Fruit fly (Drosophila melanogaster) whole organism, embryonic: ENCODE data around the gene CG17549.

Experiments used
- B-H1 ChIP-seq: fragments of 200-800 bp; sonication (Bioruptor generic); IDR thresholded peaks from 3 replicates; pipeline ENCODE4 v1.3.6; 2022; ENCODE audit warnings: missing biosample characterization, missing genetic modification characterization
- BtbVII ChIP-seq: fragments of 200-800 bp; sonication (Bioruptor generic); optimal IDR thresholded peaks from 3 replicates; lab custom pipeline; 2017; ENCODE audit warnings: missing biosample characterization, mild to moderate bottlenecking, missing genetic modification characterization
- CG10321 ChIP-seq: fragments of 200-800 bp; sonication (Bioruptor generic); IDR thresholded peaks from 2 replicates; pipeline ENCODE4 v1.3.6; 2022; ENCODE audit warnings: missing biosample characterization, missing genetic modification characterization
- CG10431 ChIP-seq: fragments of 200-800 bp; sonication (Bioruptor generic); optimal IDR thresholded peaks from 3 replicates; lab custom pipeline; 2018; ENCODE audit warnings: missing biosample characterization, mild to moderate bottlenecking, missing genetic modification characterization
- CG10654 ChIP-seq: fragments of 200-800 bp; sonication (Bioruptor generic); optimal IDR thresholded peaks from 2 replicates; lab custom pipeline; 2016; ENCODE audit warnings: missing biosample characterization, missing genetic modification characterization
- CG11398 ChIP-seq: fragments of 200-800 bp; sonication (Bioruptor generic); optimal IDR thresholded peaks from 2 replicates; lab custom pipeline; 2016; ENCODE audit warnings: missing biosample characterization, missing genetic modification characterization
- CG12071 ChIP-seq: fragments of 200-800 bp; sonication (Bioruptor generic); optimal IDR thresholded peaks from 3 replicates; lab custom pipeline; 2018; ENCODE audit warnings: missing biosample characterization, mild to moderate bottlenecking, missing genetic modification characterization
- CG1233 ChIP-seq: fragments of 200-800 bp; sonication (Bioruptor generic); optimal IDR thresholded peaks from 4 replicates; lab custom pipeline; 2018; ENCODE audit warnings: missing biosample characterization, mild to moderate bottlenecking, missing genetic modification characterization
- CG13894 ChIP-seq: fragments of 200-800 bp; sonication (Bioruptor generic); optimal IDR thresholded peaks from 3 replicates; lab custom pipeline; 2018; ENCODE audit warnings: missing biosample characterization, mild to moderate bottlenecking, missing genetic modification characterization, moderate library complexity
- CG1602 ChIP-seq: fragments of 200-800 bp; sonication (Bioruptor generic); optimal IDR thresholded peaks from 3 replicates; lab custom pipeline; 2016; ENCODE audit warnings: missing biosample characterization, missing genetic modification characterization
- CG16863 ChIP-seq: fragments of 200-800 bp; sonication (Bioruptor generic); optimal IDR thresholded peaks from 3 replicates; lab custom pipeline; 2016; ENCODE audit warnings: missing biosample characterization, missing genetic modification characterization
- CG17802 ChIP-seq: fragments of 200-800 bp; sonication (Bioruptor generic); optimal IDR thresholded peaks from 2 replicates; lab custom pipeline; 2018; ENCODE audit warnings: missing biosample characterization, mild to moderate bottlenecking, missing genetic modification characterization, moderate library complexity
- CG2678 ChIP-seq: fragments of 200-800 bp; sonication (Bioruptor generic); optimal IDR thresholded peaks from 3 replicates; lab custom pipeline; 2019; ENCODE audit warnings: missing biosample characterization, mild to moderate bottlenecking, missing genetic modification characterization, moderate library complexity
- CG2889 ChIP-seq: fragments of 200-800 bp; sonication (Bioruptor generic); IDR thresholded peaks from 3 replicates; pipeline ENCODE4 v1.3.6; 2022; ENCODE audit warnings: missing biosample characterization, missing genetic modification characterization
- CG30431 ChIP-seq: fragments of 200-800 bp; sonication (Bioruptor generic); optimal IDR thresholded peaks from 2 replicates; lab custom pipeline; 2017; ENCODE audit warnings: missing biosample characterization, missing genetic modification characterization
- CG4282 ChIP-seq: fragments of 200-800 bp; sonication (Bioruptor generic); optimal IDR thresholded peaks from 2 replicates; lab custom pipeline; 2016; ENCODE audit warnings: missing biosample characterization, missing genetic modification characterization
- CG4328 ChIP-seq: fragments of 200-800 bp; sonication (Bioruptor generic); optimal IDR thresholded peaks from 3 replicates; lab custom pipeline; 2017; ENCODE audit warnings: missing biosample characterization, missing genetic modification reagents, missing genetic modification characterization
- CG4730 ChIP-seq: fragments of 200-800 bp; sonication (Bioruptor generic); IDR thresholded peaks from 2 replicates; pipeline ENCODE4 v1.3.6; 2022; ENCODE audit warnings: missing biosample characterization, missing genetic modification characterization
- CG4854 ChIP-seq: fragments of 200-800 bp; sonication (Bioruptor generic); optimal IDR thresholded peaks from 2 replicates; lab custom pipeline; 2016; ENCODE audit warnings: missing biosample characterization, missing genetic modification characterization, inconsistent platforms
- CG6654 ChIP-seq: fragments of 200-800 bp; sonication (Bioruptor generic); optimal IDR thresholded peaks from 2 replicates; lab custom pipeline; 2017; ENCODE audit warnings: missing biosample characterization, mild to moderate bottlenecking, missing genetic modification characterization
- CG6765 ChIP-seq: fragments of 200-800 bp; sonication (Bioruptor generic); optimal IDR thresholded peaks from 3 replicates; lab custom pipeline; 2017; ENCODE audit warnings: missing biosample characterization, mild to moderate bottlenecking, missing genetic modification characterization
- Camta ChIP-seq: fragments of 200-800 bp; sonication (Bioruptor generic); optimal IDR thresholded peaks from 2 replicates; lab custom pipeline; 2016; ENCODE audit warnings: missing biosample characterization, missing genetic modification characterization
- Drgx ChIP-seq: fragments of 200-800 bp; sonication (Bioruptor generic); IDR thresholded peaks from 2 replicates; pipeline ENCODE4 v1.3.6; 2022; ENCODE audit warnings: missing biosample characterization, missing genetic modification characterization
- E2f1 ChIP-seq: fragments of 200-800 bp; sonication (Bioruptor generic); IDR thresholded peaks from 2 replicates; pipeline ENCODE4 v1.3.6; 2022; ENCODE audit warnings: missing biosample characterization, missing genetic modification characterization
- Fer3 ChIP-seq: fragments of 200-800 bp; sonication (Bioruptor generic); optimal IDR thresholded peaks from 2 replicates; lab custom pipeline; 2018; ENCODE audit warnings: missing biosample characterization, mild to moderate bottlenecking, missing genetic modification characterization, moderate library complexity
- Gsc ChIP-seq: fragments of 200-800 bp; sonication (Bioruptor generic); IDR thresholded peaks from 2 replicates; pipeline ENCODE4 v1.3.6; 2022; ENCODE audit warnings: missing biosample characterization, missing genetic modification characterization
- HLH3B ChIP-seq: fragments of 200-800 bp; sonication (Bioruptor generic); IDR thresholded peaks from 2 replicates; pipeline ENCODE4 v1.3.6; 2022; ENCODE audit warnings: missing biosample characterization, missing genetic modification characterization
- Hmx ChIP-seq: fragments of 200-800 bp; sonication (Bioruptor generic); optimal IDR thresholded peaks from 2 replicates; lab custom pipeline; 2016; ENCODE audit warnings: missing biosample characterization, missing genetic modification characterization
- Lhr ChIP-seq: fragments of 200-800 bp; sonication (Bioruptor generic); optimal IDR thresholded peaks from 3 replicates; lab custom pipeline; 2017; ENCODE audit warnings: mild to moderate bottlenecking, missing biosample characterization, missing genetic modification reagents, missing genetic modification characterization
- NC2α ChIP-seq: fragments of 200-800 bp; sonication (Bioruptor generic); optimal IDR thresholded peaks from 2 replicates; lab custom pipeline; 2016; ENCODE audit warnings: missing biosample characterization, missing genetic modification characterization
- NK7.1 ChIP-seq: fragments of 200-800 bp; sonication (Bioruptor generic); optimal IDR thresholded peaks from 3 replicates; lab custom pipeline; 2016; ENCODE audit warnings: missing biosample characterization, missing genetic modification characterization
- Opbp ChIP-seq: fragments of 200-800 bp; sonication (Bioruptor generic); IDR thresholded peaks from 3 replicates; pipeline ENCODE4 v1.3.6; 2022; ENCODE audit warnings: missing biosample characterization, missing genetic modification characterization; ENCODE audit not compliant: partially characterized antibody
- Sox100B ChIP-seq: fragments of 200-800 bp; sonication (Bioruptor generic); optimal IDR thresholded peaks from 3 replicates; lab custom pipeline; 2018; ENCODE audit warnings: missing biosample characterization, mild to moderate bottlenecking, missing genetic modification characterization
- Stat92E ChIP-seq, 3 experiments: fragments of >200 bp in 2 of 3; fragments of 200-800 bp in 1 of 3; sonication (Bioruptor generic) in 1 of 3; optimal IDR thresholded peaks; 2 replicates each; lab custom pipeline; 2017 to 2019; ENCODE audit warnings: missing biosample characterization in 3 of 3, missing genetic modification characterization in 3 of 3, mild to moderate bottlenecking in 1 of 3, moderate library complexity in 1 of 3
- amos ChIP-seq: fragments of 200-800 bp; sonication (Bioruptor generic); IDR thresholded peaks from 2 replicates; pipeline ENCODE4 v1.3.6; 2022; ENCODE audit warnings: missing biosample characterization, missing genetic modification characterization; ENCODE audit not compliant: partially characterized antibody
- bowl ChIP-seq: fragments of 200-800 bp; sonication (Bioruptor generic); IDR thresholded peaks from 2 replicates; pipeline ENCODE4 v1.3.6; 2022; ENCODE audit warnings: missing biosample characterization, missing genetic modification characterization
- corto ChIP-seq: fragments of 200-800 bp; sonication (Bioruptor generic); optimal IDR thresholded peaks from 2 replicates; lab custom pipeline; 2016; ENCODE audit warnings: missing biosample characterization, mild to moderate bottlenecking, missing genetic modification characterization, moderate library complexity
- dimm ChIP-seq: fragments of 200-800 bp; sonication (Bioruptor generic); IDR thresholded peaks from 2 replicates; pipeline ENCODE4 v1.3.6; 2022; ENCODE audit warnings: missing biosample characterization, missing genetic modification characterization
- ems ChIP-seq: fragments of 200-800 bp; sonication (Bioruptor generic); optimal IDR thresholded peaks from 3 replicates; lab custom pipeline; 2016; ENCODE audit warnings: missing biosample characterization, missing genetic modification characterization
- gem ChIP-seq: fragments of 200-800 bp; sonication (Bioruptor generic); optimal IDR thresholded peaks from 2 replicates; lab custom pipeline; 2019; ENCODE audit warnings: missing biosample characterization, mild to moderate bottlenecking, missing genetic modification characterization, moderate library complexity
- grau ChIP-seq: fragments of 200-800 bp; optimal IDR thresholded peaks from 3 replicates; lab custom pipeline; 2019; ENCODE audit warnings: missing biosample characterization, mild to moderate bottlenecking, missing genetic modification characterization, moderate library complexity
- ind ChIP-seq: fragments of 200-800 bp; sonication (Bioruptor generic); optimal IDR thresholded peaks from 3 replicates; lab custom pipeline; 2016; ENCODE audit warnings: missing biosample characterization, missing genetic modification characterization
- jing ChIP-seq: fragments of 200-800 bp; sonication (Bioruptor generic); optimal IDR thresholded peaks from 2 replicates; lab custom pipeline; 2018; ENCODE audit warnings: missing biosample characterization, mild to moderate bottlenecking, missing genetic modification characterization
- maf-S ChIP-seq: fragments of 200-800 bp; sonication (Bioruptor generic); optimal IDR thresholded peaks from 2 replicates; lab custom pipeline; 2016; ENCODE audit warnings: missing biosample characterization, missing genetic modification characterization
- peb ChIP-seq: fragments of 200-800 bp; sonication (Bioruptor generic); IDR thresholded peaks from 2 replicates; pipeline ENCODE4 v1.3.6; 2022; ENCODE audit warnings: missing biosample characterization, missing genetic modification characterization
- sima ChIP-seq: fragments of 200-800 bp; sonication (Bioruptor generic); optimal IDR thresholded peaks from 2 replicates; lab custom pipeline; 2016; ENCODE audit warnings: missing biosample characterization, missing genetic modification characterization
- sna ChIP-seq: fragments of 200-800 bp; sonication (Bioruptor generic); IDR thresholded peaks from 2 replicates; pipeline ENCODE4 v1.3.6; 2022; ENCODE audit warnings: missing biosample characterization, missing genetic modification characterization; ENCODE audit not compliant: partially characterized antibody
- stwl ChIP-seq: fragments of 200-800 bp; sonication (Bioruptor generic); optimal IDR thresholded peaks from 3 replicates; lab custom pipeline; 2018; ENCODE audit warnings: missing biosample characterization, mild to moderate bottlenecking, missing genetic modification characterization, moderate library complexity
- ttk ChIP-seq: fragments of 200-800 bp; sonication (Bioruptor generic); IDR thresholded peaks from 2 replicates; pipeline ENCODE4 v2.1.2; 2022; ENCODE audit warnings: missing biosample characterization, missing genetic modification characterization
- twi ChIP-seq: fragments of 200-800 bp; optimal IDR thresholded peaks from 2 replicates; lab custom pipeline; 2019; ENCODE audit warnings: missing biosample characterization, mild to moderate bottlenecking, missing genetic modification characterization, moderate library complexity
- zen2 ChIP-seq: fragments of 200-800 bp; sonication (Bioruptor generic); IDR thresholded peaks from 3 replicates; pipeline ENCODE4 v1.3.6; 2022; ENCODE audit warnings: missing biosample characterization, missing genetic modification characterization; ENCODE audit not compliant: partially characterized antibody

CG17549 gene

dm6 chr2L:19358017-19358471, 31.8 kb downstream of the CG17549 start (continued):
- TF ChIP-seq NC2α (GFP tag; lab: Kevin White, UChicago) = peak; percentile 43
- TF ChIP-seq CG4854 (GFP tag; lab: Kevin White, UChicago) = peak; percentile 23
- TF ChIP-seq sima = peak; percentile 39
- TF ChIP-seq Camta (GFP tag; lab: Kevin White, UChicago) = peak; percentile 23
- TF ChIP-seq peb (GFP tag; lab: Robert Waterston, UW) = no peak
- peak; percentile 75 for TF ChIP-seq gem (tag; lab: Kevin White, UChicago)
- TF ChIP-seq dimm (GFP tag; lab: Robert Waterston, UW) = no peak; the same call in 1 of the 2 replicates
- TF ChIP-seq CG13894 (tag; lab: Kevin White, UChicago) = no peak
- peak; percentile 21 for TF ChIP-seq ems
- TF ChIP-seq maf-S (GFP tag; lab: Kevin White, UChicago) = no peak
- TF ChIP-seq CG4282 (GFP tag; lab: Kevin White, UChicago) = no peak
- TF ChIP-seq HLH3B (GFP tag; lab: Robert Waterston, UW) = peak; percentile 66
- no peak for TF ChIP-seq NK7.1 (GFP tag; lab: Kevin White, UChicago)
- TF ChIP-seq CG4328 (GFP tag; lab: Kevin White, UChicago) = no peak
- TF ChIP-seq ind (GFP tag; lab: Kevin White, UChicago) = peak; percentile 26
- peak; percentile 55 for TF ChIP-seq Lhr (GFP tag; lab: Kevin White, UChicago)
- no peak for TF ChIP-seq Gsc (GFP tag; lab: Robert Waterston, UW)
- no peak for TF ChIP-seq CG10431 (GFP tag; lab: Kevin White, UChicago)
- no peak for TF ChIP-seq BtbVII (GFP tag; lab: Kevin White, UChicago)
- no peak for TF ChIP-seq Hmx
- TF ChIP-seq ttk (GFP tag; lab: Robert Waterston, UW) = no peak
- no peak for TF ChIP-seq CG6654 (GFP tag; lab: Kevin White, UChicago)
- peak; percentile 47 for TF ChIP-seq CG2678 (tag; lab: Kevin White, UChicago)
- 0 out of 2 replicates have a peak, but pooled peaks have one; percentile 17 for TF ChIP-seq CG4730 (GFP tag; lab: Robert Waterston, UW)
- TF ChIP-seq CG1602 = peak; percentile 57
- TF ChIP-seq jing (GFP tag; lab: Kevin White, UChicago) = no peak
- peak; percentile 52 for TF ChIP-seq CG10654
- no peak for TF ChIP-seq Fer3 (tag; lab: Kevin White, UChicago)
- TF ChIP-seq amos (GFP tag; lab: Robert Waterston, UW) = no peak
- peak; percentile 92 for TF ChIP-seq Drgx (GFP tag; lab: Robert Waterston, UW)
- 0 out of 2 replicates have a peak, but pooled peaks have one; percentile 26 for TF ChIP-seq E2f1
- peak; percentile 55 for TF ChIP-seq CG11398 (GFP tag; lab: Kevin White, UChicago)
- TF ChIP-seq Stat92E (GFP tag; optimal IDR thresholded peaks at IDR 0.05; lab: Kevin White, UChicago) = no peak
- peak; percentile 14 for TF ChIP-seq CG17802 (tag; lab: Kevin White, UChicago)
- no peak for TF ChIP-seq CG10321
- TF ChIP-seq grau (tag; lab: Kevin White, UChicago) = peak; percentile 26
- TF ChIP-seq bowl (GFP tag; lab: Robert Waterston, UW) = no peak
- no peak for TF ChIP-seq sna (GFP tag; lab: Robert Waterston, UW)
- TF ChIP-seq Opbp = no peak
- no peak for TF ChIP-seq stwl (tag; lab: Kevin White, UChicago)
- TF ChIP-seq CG1233 (GFP tag; lab: Kevin White, UChicago) = peak; percentile 29
- no peak for TF ChIP-seq zen2 (GFP tag; lab: Robert Waterston, UW)
- no peak for TF ChIP-seq B-H1 (GFP tag; lab: Robert Waterston, UW)
- TF ChIP-seq CG12071 = peak; percentile 15
- TF ChIP-seq CG2889 = no peak
- peak; percentile 71 for TF ChIP-seq Sox100B (GFP tag; lab: Kevin White, UChicago)
- TF ChIP-seq CG16863 (GFP tag; lab: Kevin White, UChicago) = peak; percentile 25
- TF ChIP-seq corto (GFP tag; lab: Kevin White, UChicago) = no peak
- TF ChIP-seq CG30431 (GFP tag; lab: Kevin White, UChicago) = peak; percentile 58
- TF ChIP-seq twi = peak; percentile 63
- TF ChIP-seq CG6765 = no peak
